Fruit fly (Drosophila melanogaster): Measurements from ENCODE around the gene CG4360.

- TF ChIP-seq Mnt (GFP tag; optimal IDR thresholded peaks at IDR 0.05) (no peak), toe (GFP tag; optimal IDR thresholded peaks at IDR 0.05) (no peak), Hr96 (GFP tag; optimal IDR thresholded peaks at IDR 0.05) (no peak), tj (GFP tag; optimal IDR thresholded peaks at IDR 0.05) (no peak), CG14711 (tag; optimal IDR thresholded peaks at IDR 0.05) (no peak), ovo (GFP tag; optimal IDR thresholded peaks at IDR 0.05) (no peak), CG7045 (GFP tag; optimal IDR thresholded peaks at IDR 0.05) (no peak), kay (GFP tag; ENCODE audit: borderline replicate concordance) (no peak), CG1620 (GFP tag; optimal IDR thresholded peaks at IDR 0.05) (no peak), bab1 (GFP tag; optimal IDR thresholded peaks at IDR 0.05) (no peak), cnc (optimal IDR thresholded peaks at IDR 0.05) (no peak), CG11617 (GFP tag; optimal IDR thresholded peaks at IDR 0.05) (no peak)
Observed at dm6 chr3R:20338673-20339072, 10.9 kb upstream of the CG4360 start, which contains the start of gene Ir92a.

All from whole organism, adult.